Worm (Caenorhabditis elegans) whole organism, L1 larva: ENCODE results near the gene pqe-1.

Source experiments
- aha-1 ChIP-seq: fragments of 150-350 bp; optimal IDR thresholded peaks from 2 replicates; lab custom pipeline; 2014; ENCODE audit warnings: missing biosample characterization, missing genetic modification characterization
- ama-1 ChIP-seq: fragments of 150-350 bp; optimal IDR thresholded peaks from 2 replicates; lab custom pipeline; 2014
- dpl-1 ChIP-seq, 3 experiments: fragments of 150-350 bp in 2 of 3; sonication (generic microtip) in 1 of 3; optimal IDR thresholded peaks; 2 replicates each; lab custom pipeline; 2014 to 2017; ENCODE audit warnings: missing biosample characterization in 3 of 3, missing genetic modification characterization in 3 of 3, missing genetic modification reagents in 3 of 3
- egl-13 ChIP-seq: sonication (generic microtip); optimal IDR thresholded peaks from 2 replicates; lab custom pipeline; 2016; ENCODE audit warnings: missing genotype, missing genetic modification reagents, missing genetic modification characterization, missing compliant biosample characterization
- egl-27 ChIP-seq, 2 experiments: fragments of 150-350 bp in 1 of 2; sonication (generic microtip); optimal IDR thresholded peaks; 3 replicates each; lab custom pipeline; 2017 to 2018; ENCODE audit warnings: missing biosample characterization in 2 of 2, missing genetic modification characterization in 2 of 2, missing genetic modification reagents in 2 of 2
- fkh-8 ChIP-seq: sonication (generic microtip); optimal IDR thresholded peaks from 2 replicates; lab custom pipeline; 2016; ENCODE audit warnings: mild to moderate bottlenecking, missing genetic modification characterization, missing compliant biosample characterization
- fos-1 ChIP-seq: fragments of 150-350 bp; optimal IDR thresholded peaks from 2 replicates; lab custom pipeline; 2014; ENCODE audit warnings: missing biosample characterization, missing genetic modification characterization
- hlh-4 ChIP-seq: sonication (generic microtip); optimal IDR thresholded peaks from 2 replicates; lab custom pipeline; 2016; ENCODE audit warnings: mild to moderate bottlenecking, missing genetic modification characterization, missing compliant biosample characterization
- irx-1 ChIP-seq: sonication (generic microtip); optimal IDR thresholded peaks from 2 replicates; lab custom pipeline; 2016; ENCODE audit warnings: missing genetic modification characterization, missing compliant biosample characterization
- mep-1 ChIP-seq: fragments of 150-350 bp; optimal IDR thresholded peaks from 2 replicates; lab custom pipeline; 2014; ENCODE audit warnings: missing biosample characterization, missing genetic modification characterization
- nhr-85 ChIP-seq: sonication (generic microtip); peaks from one replicate; lab custom pipeline; 2016; ENCODE audit warnings: missing genetic modification characterization, inconsistent platforms, missing compliant biosample characterization
- pqm-1 ChIP-seq: sonication (generic microtip); optimal IDR thresholded peaks from 3 replicates; lab custom pipeline; 2017; ENCODE audit warnings: missing biosample characterization, missing genetic modification characterization
- snpc-4 ChIP-seq: fragments of 150-350 bp; optimal IDR thresholded peaks from 2 replicates; lab custom pipeline; 2014; ENCODE audit warnings: missing biosample characterization, missing genetic modification characterization
- snu-23 ChIP-seq: sonication (generic microtip); optimal IDR thresholded peaks from 2 replicates; lab custom pipeline; 2016; ENCODE audit warnings: missing genetic modification characterization, missing compliant biosample characterization

DNA sequence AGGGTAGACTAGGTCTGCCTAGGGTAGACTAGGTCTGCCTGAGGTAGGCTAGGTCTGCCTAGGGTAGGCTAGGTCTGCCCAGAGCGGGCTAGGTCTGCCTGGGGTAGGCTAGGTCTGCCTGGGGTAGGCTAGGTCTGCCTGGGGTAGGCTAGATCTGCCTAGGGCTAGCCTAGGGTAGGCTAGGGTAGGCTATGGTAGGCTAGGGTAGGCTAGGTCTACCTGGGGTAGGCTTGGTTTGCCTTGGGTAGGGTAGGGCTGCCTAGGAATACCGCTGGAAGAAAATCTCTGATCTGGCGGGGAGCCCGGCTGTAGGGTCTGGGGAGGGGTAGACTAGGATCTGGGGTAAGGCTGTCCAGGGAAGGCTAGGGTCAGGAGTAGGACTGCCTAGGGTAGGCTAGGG, 25.6 kb upstream of the pqe-1 start:
- TF ChIP-seq aha-1 (no peak), hlh-4 (no peak), mep-1 (tag; lab: Kevin White, UChicago) (no peak), irx-1 (tag; lab: Kevin White, UChicago) (no peak), egl-13 (tag; lab: Kevin White, UChicago) (no peak), ama-1 (no peak), fos-1 (no peak), snu-23 (GFP tag; lab: Kevin White, UChicago) (no peak), nhr-85 (tag; lab: Kevin White, UChicago) (no peak), egl-27 (tag; optimal IDR thresholded peaks at IDR 0.05; lab: Kevin White, UChicago) (no peak), snpc-4 (tag; lab: Kevin White, UChicago) (no peak), dpl-1 (GFP tag; optimal IDR thresholded peaks at IDR 0.05; lab: Kevin White, UChicago) (no peak), fkh-8 (tag; lab: Kevin White, UChicago) (no peak), pqm-1 (tag; lab: Kevin White, UChicago) (no peak)
